Worm (Caenorhabditis elegans) whole organism, mixed stage, embryonic: ENCODE measurements around the gene T24B8.3.

Source experiments
- nhr-76 ChIP-seq: sonication (generic microtip); optimal IDR thresholded peaks from 2 replicates; lab custom pipeline; 2017; ENCODE audit warnings: missing biosample characterization, missing genetic modification characterization
- unc-39 ChIP-seq: fragments of 150-350 bp; optimal IDR thresholded peaks from 2 replicates; lab custom pipeline; 2014; ENCODE audit warnings: missing biosample characterization, missing genetic modification characterization

- no peak for TF ChIP-seq nhr-76 (tag; lab: Kevin White, UChicago)
- no peak for TF ChIP-seq unc-39 (tag; lab: Kevin White, UChicago)
Observed at ce11 chrII:9019704-9020103, 41.2 kb downstream of the T24B8.3 start, which contains the start of gene dep-1.
